Fruit fly (Drosophila melanogaster): ENCODE data around the gene Sugb.

The Sugb gene

dm6 chr3L:11680298-11680697, 3.5 kb upstream of the Sugb start, which contains the start of gene CG32085:
CG32085 (minus strand) TSS chr3L:11680344.
- TF ChIP-seq CG10267 (tag; optimal IDR thresholded peaks at IDR 0.05) (no peak), eve (GFP tag; optimal IDR thresholded peaks at IDR 0.05) (no peak), wek (GFP tag; optimal IDR thresholded peaks at IDR 0.05) (no peak), CG17912 (GFP tag; optimal IDR thresholded peaks at IDR 0.05) (no peak), CG8388 (GFP tag; optimal IDR thresholded peaks at IDR 0.05) (no peak), tin (GFP tag; optimal IDR thresholded peaks at IDR 0.05) (peak; percentile 71), CG6854 (GFP tag; optimal IDR thresholded peaks at IDR 0.05) (no peak), bbx (GFP tag; IDR thresholded peaks at IDR 0.05; ENCODE audit: partially characterized antibody) (no peak), nmo (GFP tag; optimal IDR thresholded peaks at IDR 0.05) (no peak), MESR4 (GFP tag; optimal IDR thresholded peaks at IDR 0.05) (no peak), abd-A (tag; optimal IDR thresholded peaks at IDR 0.05) (no peak), ro (GFP tag; IDR thresholded peaks at IDR 0.05) (no peak), en (GFP tag; optimal IDR thresholded peaks at IDR 0.05) (peak; percentile 9), unpg (GFP tag; optimal IDR thresholded peaks at IDR 0.05) (peak; percentile 35), CG9609 (GFP tag; optimal IDR thresholded peaks at IDR 0.05) (peak; percentile 44), Sin3A (optimal IDR thresholded peaks at IDR 0.05) (no peak), seq (GFP tag; IDR thresholded peaks at IDR 0.05) (peak; percentile 37; the same call in 1 of the 2 replicates), CG14860 (GFP tag; IDR thresholded peaks at IDR 0.05; ENCODE audit: partially characterized antibody) (no peak), peb (GFP tag; IDR thresholded peaks at IDR 0.05) (no peak), fru (optimal IDR thresholded peaks at IDR 0.05) (no peak), NfI (GFP tag; optimal IDR thresholded peaks at IDR 0.05) (peak; percentile 45), ato (GFP tag; IDR thresholded peaks at IDR 0.05; ENCODE audit: partially characterized antibody) (no peak), CHES-1-like (GFP tag; optimal IDR thresholded peaks at IDR 0.05) (peak; percentile 50), CG7357 (GFP tag; IDR thresholded peaks at IDR 0.05) (0 out of 3 replicates have a peak, but pooled peaks have one; percentile 43), emc (GFP tag; optimal IDR thresholded peaks at IDR 0.05) (no peak), CG12155 (GFP tag; optimal IDR thresholded peaks at IDR 0.05) (peak; percentile 60), sens-2 (GFP tag; IDR thresholded peaks at IDR 0.05) (no peak), cg (GFP tag; optimal IDR thresholded peaks at IDR 0.05) (no peak), CG3163 (GFP tag; optimal IDR thresholded peaks at IDR 0.05) (peak; percentile 17), CG10147 (GFP tag; optimal IDR thresholded peaks at IDR 0.05) (peak; percentile 30), CG14050 (GFP tag; IDR thresholded peaks at IDR 0.05) (no peak), CG1529 (GFP tag; optimal IDR thresholded peaks at IDR 0.05) (no peak), E2f1 (GFP tag; IDR thresholded peaks at IDR 0.05) (peak; percentile 68), Doc2 (GFP tag; IDR thresholded peaks at IDR 0.05) (no peak), Sry-β (GFP tag; optimal IDR thresholded peaks at IDR 0.05) (no peak), ab (GFP tag; optimal IDR thresholded peaks at IDR 0.05) (no peak), B-H1 (GFP tag; IDR thresholded peaks at IDR 0.05) (peak; percentile 49; the same call in 2 of the 3 replicates), CG12236 (GFP tag; optimal IDR thresholded peaks at IDR 0.05) (no peak), Xbp1 (GFP tag; optimal IDR thresholded peaks at IDR 0.05) (peak; percentile 61), Fer3 (tag; optimal IDR thresholded peaks at IDR 0.05) (peak; percentile 51), Asciz (GFP tag; optimal IDR thresholded peaks at IDR 0.05) (no peak), vnd (GFP tag; IDR thresholded peaks at IDR 0.05; ENCODE audit: partially characterized antibody) (no peak), CG10959 (GFP tag; IDR thresholded peaks at IDR 0.05) (no peak), Gug (GFP tag; IDR thresholded peaks at IDR 0.05) (peak; percentile 90), CG4617 (GFP tag; optimal IDR thresholded peaks at IDR 0.05; ENCODE audit: borderline replicate concordance) (no peak), nerfin-2 (GFP tag; IDR thresholded peaks at IDR 0.05; ENCODE audit: partially characterized antibody) (no peak), tap (tag; optimal IDR thresholded peaks at IDR 0.05) (no peak), CG6175 (GFP tag; IDR thresholded peaks at IDR 0.05) (peak; percentile 66; the same call in 1 of the 3 replicates), hbn (GFP tag; IDR thresholded peaks at IDR 0.05; ENCODE audit: partially characterized antibody) (no peak), Chrac-16 (GFP tag; optimal IDR thresholded peaks at IDR 0.05) (no peak), Hey (tag; optimal IDR thresholded peaks at IDR 0.05) (peak; percentile 40), HLH3B (GFP tag; IDR thresholded peaks at IDR 0.05) (peak; percentile 68)

Measured in whole organism, embryonic.